Worm (Caenorhabditis elegans) whole organism, L4 larva: ENCODE results near the gene paic-1.

Experiments used
- F10B5.3 ChIP-seq: sonication (generic microtip); optimal IDR thresholded peaks from 2 replicates; lab custom pipeline; 2016; ENCODE audit warnings: mild to moderate bottlenecking, missing genetic modification characterization, missing compliant biosample characterization
- T20F7.1 ChIP-seq: fragments of 200-800 bp; sonication (Bioruptor generic); optimal IDR thresholded peaks from 2 replicates; lab custom pipeline; 2018; ENCODE audit warnings: mild to moderate bottlenecking, missing genetic modification characterization, missing compliant biosample characterization
- T26A8.4 ChIP-seq: fragments of 200-800 bp; sonication (Bioruptor generic); IDR thresholded peaks from 2 replicates; pipeline ENCODE4 v1.3.6; 2022; ENCODE audit warnings: missing genetic modification characterization, missing compliant biosample characterization
- Y75B8A.6 ChIP-seq: fragments of 200-800 bp; sonication (Bioruptor generic); IDR thresholded peaks from 2 replicates; pipeline ENCODE4 v1.3.6; 2022; ENCODE audit warnings: missing genetic modification reagents, missing genetic modification characterization, missing compliant biosample characterization
- aly-2 ChIP-seq: sonication (generic microtip); optimal IDR thresholded peaks from 2 replicates; lab custom pipeline; 2018; ENCODE audit warnings: missing biosample characterization, missing genetic modification characterization
- arid-1 ChIP-seq: fragments of 200-800 bp; sonication (Bioruptor generic); conservative IDR thresholded peaks from 2 replicates; pipeline ENCODE4 v1.3.6; 2022; ENCODE audit warnings: missing genetic modification reagents, missing genetic modification characterization, missing compliant biosample characterization
- ceh-44 ChIP-seq: fragments of 200-800 bp; sonication (Bioruptor generic); IDR thresholded peaks from 2 replicates; pipeline ENCODE4 v1.3.6; 2022; ENCODE audit warnings: missing genetic modification reagents, missing genetic modification characterization, missing compliant biosample characterization
- cey-2 ChIP-seq: sonication (generic microtip); optimal IDR thresholded peaks from 3 replicates; lab custom pipeline; 2017; ENCODE audit warnings: missing genetic modification characterization, mild to moderate bottlenecking, missing compliant biosample characterization, antibody characterized with exemption, borderline replicate concordance; ENCODE audit not compliant: insufficient read depth
- ctbp-1 ChIP-seq: fragments of 200-800 bp; sonication (Bioruptor generic); IDR thresholded peaks from 2 replicates; pipeline ENCODE4 v1.3.6; 2022; ENCODE audit warnings: missing genetic modification reagents, missing genetic modification characterization, missing compliant biosample characterization
- daf-16 ChIP-seq, 3 experiments: sonication (generic microtip); optimal IDR thresholded peaks; 2 replicates each; lab custom pipeline; 2016 to 2017; ENCODE audit warnings: missing genetic modification characterization in 3 of 3, missing genetic modification reagents in 3 of 3, mild to moderate bottlenecking in 2 of 3, missing compliant biosample characterization in 2 of 3, missing biosample characterization in 1 of 3, moderate library complexity in 1 of 3
- daf-19 ChIP-seq: fragments of 200-800 bp; sonication (Bioruptor generic); conservative IDR thresholded peaks from 2 replicates; pipeline ENCODE4 v1.3.6; 2022; ENCODE audit warnings: missing genetic modification characterization, missing compliant biosample characterization
- dpl-1 ChIP-seq: fragments of 150-350 bp; optimal IDR thresholded peaks from 2 replicates; lab custom pipeline; 2014; ENCODE audit warnings: missing biosample characterization, missing genetic modification reagents, missing genetic modification characterization
- egl-27 ChIP-seq: sonication (generic microtip); optimal IDR thresholded peaks from 3 replicates; lab custom pipeline; 2017; ENCODE audit warnings: missing biosample characterization, missing genetic modification reagents, missing genetic modification characterization
- lim-7 ChIP-seq: fragments of 200-800 bp; sonication (Bioruptor generic); IDR thresholded peaks from 2 replicates; pipeline ENCODE4 v1.3.6; 2022; ENCODE audit warnings: missing genetic modification characterization, missing compliant biosample characterization
- lin-15B ChIP-seq: fragments of 150-350 bp; sonication (generic microtip); optimal IDR thresholded peaks from 3 replicates; lab custom pipeline; 2014; ENCODE audit warnings: missing biosample characterization, missing genetic modification characterization
- lsy-2 ChIP-seq, 2 experiments: fragments of 150-350 bp in 1 of 2; sonication (generic microtip) in 1 of 2; optimal IDR thresholded peaks; 2 replicates each; lab custom pipeline; 2014 to 2017; ENCODE audit warnings: missing biosample characterization in 2 of 2, missing genetic modification characterization in 2 of 2
- mxl-2 ChIP-seq: fragments of 200-800 bp; sonication (Bioruptor generic); conservative IDR thresholded peaks from 2 replicates; pipeline ENCODE4 v1.3.6; 2022; ENCODE audit warnings: missing genetic modification reagents, missing genetic modification characterization, missing compliant biosample characterization
- nhr-102 ChIP-seq: sonication (generic microtip); optimal IDR thresholded peaks from 2 replicates; lab custom pipeline; 2016; ENCODE audit warnings: mild to moderate bottlenecking, missing genetic modification characterization, moderate library complexity, missing compliant biosample characterization
- nhr-41 ChIP-seq: fragments of 200-800 bp; sonication (Bioruptor generic); IDR thresholded peaks from 2 replicates; pipeline ENCODE4 v1.3.6; 2022; ENCODE audit warnings: missing genetic modification reagents, missing genetic modification characterization, missing compliant biosample characterization
- pqm-1 ChIP-seq: sonication (generic microtip); optimal IDR thresholded peaks from 2 replicates; lab custom pipeline; 2017; ENCODE audit warnings: missing biosample characterization, missing genetic modification characterization
- saeg-2 ChIP-seq: fragments of 200-800 bp; sonication (Bioruptor generic); IDR thresholded peaks from 2 replicates; pipeline ENCODE4 v1.3.6; 2022; ENCODE audit warnings: missing genetic modification reagents, missing genetic modification characterization, missing compliant biosample characterization
- sdz-12 ChIP-seq: fragments of 200-800 bp; sonication (Bioruptor generic); optimal IDR thresholded peaks from 2 replicates; lab custom pipeline; 2018; ENCODE audit warnings: mild to moderate bottlenecking, missing genetic modification characterization, missing compliant biosample characterization
- unc-130 ChIP-seq: sonication (generic microtip); optimal IDR thresholded peaks from 2 replicates; lab custom pipeline; 2016; ENCODE audit warnings: missing genetic modification reagents, missing genetic modification characterization, missing compliant biosample characterization
- unc-39 ChIP-seq: sonication (generic microtip); optimal IDR thresholded peaks from 2 replicates; lab custom pipeline; 2017; ENCODE audit warnings: missing biosample characterization, missing genetic modification characterization
- unc-62 ChIP-seq, 3 experiments: fragments of 150-350 bp in 1 of 3; sonication (generic microtip); optimal IDR thresholded peaks in 2 of 3; peaks in 1 of 3; 1 replicate in 1 of 3; 2 replicates in 2 of 3; lab custom pipeline; 2014 to 2017; ENCODE audit warnings: missing biosample characterization in 3 of 3, missing genetic modification characterization in 3 of 3, missing genetic modification reagents in 3 of 3, missing genotype in 1 of 3
- vab-7 ChIP-seq: fragments of 200-800 bp; sonication (Bioruptor generic); IDR thresholded peaks from 2 replicates; pipeline ENCODE4 v1.3.6; 2022; ENCODE audit warnings: missing genetic modification reagents, missing genetic modification characterization, missing compliant biosample characterization
- ztf-7 ChIP-seq: fragments of 150-350 bp; optimal IDR thresholded peaks from 2 replicates; lab custom pipeline; 2014; ENCODE audit warnings: missing biosample characterization, missing genetic modification characterization

The paic-1 gene

DNA sequence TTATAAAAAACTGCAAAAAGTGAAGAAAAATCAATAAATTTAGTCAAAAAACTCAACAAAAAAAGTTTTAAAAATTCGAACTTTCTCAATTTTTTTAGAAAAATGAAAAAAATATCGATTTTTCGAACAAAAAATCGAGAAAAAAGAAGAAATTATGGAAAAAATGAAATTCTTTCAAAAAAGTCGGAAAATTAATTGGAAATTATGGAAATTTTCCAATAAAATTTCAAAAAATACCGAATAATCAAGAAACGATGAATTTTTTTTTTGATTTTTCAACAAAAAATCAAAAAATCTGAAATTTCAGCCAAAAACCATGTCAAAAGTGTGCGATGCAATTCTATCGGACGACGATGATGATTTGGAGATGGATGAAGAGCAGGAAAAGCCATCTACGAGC is 43.6 kb downstream of the paic-1 start, which contains the start of gene H20J04.4:
Gene H20J04.4, plus strand, starts transcription at position 301 of the 400 bp plus-strand sequence.
- no peak for TF ChIP-seq cey-2
- no peak for TF ChIP-seq unc-39
- no peak for TF ChIP-seq lin-15B (tag; lab: Kevin White, UChicago)
- TF ChIP-seq aly-2 (tag; lab: Kevin White, UChicago), result no peak
- TF ChIP-seq ceh-44, result no peak
- TF ChIP-seq egl-27 (tag; lab: Kevin White, UChicago), result no peak
- TF ChIP-seq lsy-2 (tag; optimal IDR thresholded peaks at IDR 0.05; lab: Kevin White, UChicago), result no peak
- no peak for TF ChIP-seq nhr-102 (tag; lab: Kevin White, UChicago)
- TF ChIP-seq ztf-7 (tag; lab: Kevin White, UChicago), result no peak
- TF ChIP-seq saeg-2, result no peak
- no peak for TF ChIP-seq T20F7.1
- TF ChIP-seq daf-19 (GFP tag; lab: Robert Waterston, UW), result no peak
- TF ChIP-seq T26A8.4 (GFP tag; lab: Robert Waterston, UW), result no peak
- no peak for TF ChIP-seq Y75B8A.6 (GFP tag; lab: Robert Waterston, UW)
- TF ChIP-seq, all 104 proteins: peak for 0

DNA sequence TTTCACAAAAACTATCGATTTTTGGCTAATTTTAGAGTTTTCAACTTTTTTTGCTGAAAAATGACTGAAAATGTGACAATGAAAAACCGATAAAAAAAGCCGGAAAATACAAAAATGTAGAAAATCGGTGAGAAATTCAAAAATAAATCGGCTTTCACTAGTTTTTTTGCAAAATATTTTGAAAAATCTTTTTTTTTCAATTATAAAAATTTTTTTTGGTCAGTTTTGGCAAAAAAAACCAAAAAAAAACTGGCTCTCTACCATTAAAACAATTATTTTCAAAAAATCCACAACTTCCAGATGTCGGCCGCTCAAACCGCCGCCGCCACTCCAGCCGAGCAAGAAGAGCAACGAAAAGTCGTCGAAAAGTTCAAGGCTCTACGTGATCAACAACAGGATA is 45.9 kb downstream of the paic-1 start, which contains the start of gene pfd-2:
Gene pfd-2, plus strand, starts transcription at position 301 of the 400 bp plus-strand sequence.
- TF ChIP-seq unc-62 (GFP tag; optimal IDR thresholded peaks at IDR 0.05 in 1 of 2; lab: Kevin White, UChicago) (no peak), unc-62 (tag; optimal IDR thresholded peaks at IDR 0.05; lab: Kevin White, UChicago) (no peak), pqm-1 (tag; lab: Kevin White, UChicago) (no peak), mxl-2 (no peak)

DNA sequence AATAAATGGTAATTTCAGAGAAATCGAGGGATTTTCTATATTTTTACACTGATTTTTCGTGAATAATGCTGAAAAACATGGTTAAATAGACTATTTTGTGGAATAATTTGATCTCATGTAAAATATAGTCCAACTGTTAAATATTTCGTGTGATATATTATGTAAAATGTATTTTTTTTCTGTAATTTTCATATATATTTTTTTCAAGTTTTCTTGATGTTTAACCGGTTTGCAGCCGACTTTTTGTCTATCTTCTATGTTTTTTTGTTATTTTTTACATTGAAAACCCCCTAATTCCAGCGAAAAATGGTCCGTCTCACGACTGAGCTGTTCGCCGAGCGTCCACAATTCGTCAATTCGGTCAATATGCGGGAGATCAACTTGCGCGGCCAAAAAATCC is 48.3 kb downstream of the paic-1 start, which contains the start of gene mog-2:
Gene mog-2, plus strand, starts transcription at position 301 of the 400 bp plus-strand sequence.
- TF ChIP-seq lim-7 (GFP tag; lab: Robert Waterston, UW) (no peak), arid-1 (GFP tag; lab: Robert Waterston, UW) (no peak), unc-62 (GFP tag; optimal IDR thresholded peaks at IDR 0.05 in 1 of 2; lab: Kevin White, UChicago) (no peak), unc-62 (tag; optimal IDR thresholded peaks at IDR 0.05; lab: Kevin White, UChicago) (no peak), daf-16 (GFP tag; optimal IDR thresholded peaks at IDR 0.05; lab: Kevin White, UChicago) (no peak), daf-16 (tag; optimal IDR thresholded peaks at IDR 0.05; lab: Kevin White, UChicago) (no peak), F10B5.3 (tag; lab: Kevin White, UChicago) (no peak), dpl-1 (GFP tag; lab: Kevin White, UChicago) (no peak), nhr-41 (GFP tag; lab: Robert Waterston, UW) (no peak), vab-7 (GFP tag; lab: Robert Waterston, UW) (no peak), lsy-2 (tag; optimal IDR thresholded peaks at IDR 0.05; lab: Kevin White, UChicago) (no peak)

DNA sequence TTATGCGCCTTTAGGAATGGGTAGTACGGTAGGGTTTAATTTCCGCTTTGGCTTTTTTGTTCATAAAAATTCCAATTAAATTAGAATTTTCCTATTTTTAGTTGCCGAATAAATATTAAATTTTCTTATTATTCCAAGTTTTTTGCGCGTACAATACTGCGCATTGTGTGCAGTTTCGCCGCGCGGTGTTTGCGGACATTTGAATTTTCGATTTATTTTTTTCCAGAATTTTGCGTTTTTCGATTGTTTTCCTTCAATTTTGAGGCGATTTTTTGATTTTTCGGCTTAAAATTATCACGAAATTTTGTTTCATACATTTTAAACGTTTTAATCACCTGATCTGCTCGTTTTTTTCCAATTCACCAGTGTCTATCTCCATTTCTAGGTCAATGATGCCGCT is 49.5 kb downstream of the paic-1 start, which contains the start of gene H20J04.6:
Gene H20J04.6, plus strand, starts transcription at position 386 of the 400 bp plus-strand sequence.
- TF ChIP-seq Y75B8A.6 (GFP tag; lab: Robert Waterston, UW), result no peak
- peak; percentile 62 for TF ChIP-seq dpl-1 (GFP tag; lab: Kevin White, UChicago)

DNA sequence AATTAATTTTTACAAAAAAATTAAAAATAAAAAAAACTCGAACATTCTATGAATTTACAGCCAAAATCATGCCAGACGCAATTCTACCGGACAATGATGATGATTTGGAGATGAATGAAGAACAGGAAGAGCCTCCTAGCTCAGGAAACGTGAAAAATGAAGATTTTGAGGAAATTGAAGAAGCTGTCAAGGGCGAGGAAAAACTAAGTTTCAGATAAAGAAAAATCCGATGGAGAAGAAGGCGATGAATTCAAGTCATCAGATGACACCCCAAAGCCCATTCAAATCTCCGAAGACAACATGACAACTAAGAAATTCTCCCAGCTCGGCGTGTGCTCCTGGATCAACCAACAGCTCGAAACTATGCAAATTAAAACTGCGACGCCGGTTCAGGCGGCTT is 50.6 kb downstream of the paic-1 start, which contains the start of gene Y52E8A.1:
Gene Y52E8A.1, plus strand, starts transcription at position 301 of the 400 bp plus-strand sequence.
- peak in 1 of 2 experiments; percentile 17 for TF ChIP-seq unc-62 (GFP tag; optimal IDR thresholded peaks at IDR 0.05 in 1 of 2; lab: Kevin White, UChicago)
- no peak for TF ChIP-seq unc-62 (tag; optimal IDR thresholded peaks at IDR 0.05; lab: Kevin White, UChicago)
- TF ChIP-seq ctbp-1, result no peak
- TF ChIP-seq, all 104 proteins: peak for 1

DNA sequence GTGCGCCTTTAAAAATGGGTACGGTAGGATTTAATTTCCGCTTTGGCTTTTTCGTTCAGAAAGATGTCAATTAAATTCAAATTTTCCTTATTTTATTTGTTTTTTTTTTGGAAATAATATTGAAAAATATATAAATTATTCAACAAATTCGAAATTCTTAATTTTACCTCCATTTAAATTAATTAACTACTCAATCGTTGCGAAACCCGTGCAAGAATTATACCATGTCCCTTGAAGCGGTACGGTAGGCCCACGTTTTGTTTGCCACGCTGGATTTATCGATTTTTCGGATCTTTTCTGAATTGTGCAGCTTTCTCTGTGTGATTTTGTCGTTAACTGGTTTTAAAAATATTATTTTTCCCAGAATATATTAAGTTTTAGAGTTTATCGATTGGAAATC is 51.9 kb downstream of the paic-1 start, which contains the start of gene Y52E8A.2:
Gene Y52E8A.2, plus strand, starts transcription at position 382 of the 400 bp plus-strand sequence.
- no peak for TF ChIP-seq sdz-12 (GFP tag; lab: Kevin White, UChicago)
- TF ChIP-seq unc-130 (GFP tag; lab: Kevin White, UChicago), result peak; percentile 12
